Worm (Caenorhabditis elegans): Measurements from ENCODE around the gene Y38H6C.8.

DNA sequence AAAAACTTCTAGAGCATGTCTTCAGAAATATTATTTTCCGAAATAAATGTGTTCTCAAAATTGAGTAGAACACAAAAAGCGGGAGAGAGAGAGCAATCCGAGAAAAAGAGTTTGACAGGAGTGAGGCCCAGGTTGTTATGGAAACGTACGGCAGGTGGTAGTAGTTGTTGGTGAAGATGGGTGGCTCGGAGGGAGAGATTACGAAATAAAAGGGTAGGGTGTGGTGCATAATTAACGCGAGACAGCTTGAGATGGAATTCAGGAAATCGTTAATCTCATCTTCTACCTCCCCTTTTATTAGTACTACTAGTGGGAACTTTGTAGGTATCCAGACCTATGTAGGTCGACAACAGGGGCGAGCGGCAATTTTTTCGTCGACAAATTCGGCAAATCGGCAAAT lies 20.3 kb downstream of the Y38H6C.8 start, which contains the start of gene famh-161:
- TF ChIP-seq tlf-1 (GFP tag; optimal IDR thresholded peaks at IDR 0.05) (no peak), snpc-3.4 (tag; optimal IDR thresholded peaks at IDR 0.05) (no peak), ceh-27 (GFP tag; optimal IDR thresholded peaks at IDR 0.05) (no peak), B0336.3 (GFP tag; IDR thresholded peaks at IDR 0.05) (no peak), F52B5.7 (tag; optimal IDR thresholded peaks at IDR 0.05) (no peak), madf-10 (tag; optimal IDR thresholded peaks at IDR 0.05) (no peak), ztf-25 (GFP tag; IDR thresholded peaks at IDR 0.05) (no peak), Y56A3A.18 (GFP tag; IDR thresholded peaks at IDR 0.05) (no peak), hmg-20 (GFP tag; IDR thresholded peaks at IDR 0.05) (no peak), Y67H2A.10 (GFP tag; conservative IDR thresholded peaks at IDR 0.05) (no peak), nhr-80 (tag; optimal IDR thresholded peaks at IDR 0.05) (no peak)

Data from whole organism, young adult.